Fruit fly (Drosophila melanogaster): ENCODE data around the gene Ubr1.
A peak's percentile ranks its signal among the peaks of the same experiment; 100 is the strongest.

The Ubr1 gene

dm6 chrX:16942735-16943514 lies 25.6 kb downstream of the Ubr1 start, which contains the start of the genes CG13001 and RhoGAP15B (continued):
- TF ChIP-seq Dll (GFP tag; IDR thresholded peaks at IDR 0.05; ENCODE audit: partially characterized antibody): peak; percentile 74; the same call in 3 of the 4 replicates
- peak; percentile 68 for TF ChIP-seq CG34224 (GFP tag; IDR thresholded peaks at IDR 0.05; ENCODE audit: partially characterized antibody)
- no peak for TF ChIP-seq Trl (optimal IDR thresholded peaks at IDR 0.05)
- TF ChIP-seq Trl (GFP tag; optimal IDR thresholded peaks at IDR 0.05): no peak
- TF ChIP-seq trh (GFP tag; optimal IDR thresholded peaks at IDR 0.05): no peak
- no peak for TF ChIP-seq MTF-1 (GFP tag; optimal IDR thresholded peaks at IDR 0.05; ENCODE audit: borderline replicate concordance)
- no peak for TF ChIP-seq B-H1 (GFP tag; IDR thresholded peaks at IDR 0.05)
- TF ChIP-seq Hmr (GFP tag; optimal IDR thresholded peaks at IDR 0.05): no peak
- no peak for TF ChIP-seq CG14050 (GFP tag; IDR thresholded peaks at IDR 0.05)
- TF ChIP-seq cas (GFP tag; IDR thresholded peaks at IDR 0.05): no peak
- no peak for TF ChIP-seq CG8388 (GFP tag; optimal IDR thresholded peaks at IDR 0.05)
- TF ChIP-seq CG6854 (GFP tag; optimal IDR thresholded peaks at IDR 0.05): no peak
- no peak for TF ChIP-seq CG8359 (GFP tag; optimal IDR thresholded peaks at IDR 0.05; ENCODE audit: borderline replicate concordance)
- TF ChIP-seq Sin3A (optimal IDR thresholded peaks at IDR 0.05): peak; percentile 17
- TF ChIP-seq Rx (GFP tag; IDR thresholded peaks at IDR 0.05): no peak
- TF ChIP-seq hkb (optimal IDR thresholded peaks at IDR 0.05): no peak
- no peak for TF ChIP-seq hkb (GFP tag; IDR thresholded peaks at IDR 0.05)
- no peak for TF ChIP-seq CG5180 (GFP tag; optimal IDR thresholded peaks at IDR 0.05)
- peak; percentile 43; the same call in 2 of the 3 replicates for TF ChIP-seq mld (GFP tag; IDR thresholded peaks at IDR 0.05; ENCODE audit: partially characterized antibody)
- TF ChIP-seq CG14441 (GFP tag; IDR thresholded peaks at IDR 0.05): peak; percentile 15; the same call in 1 of the 2 replicates
- no peak for TF ChIP-seq gsb-n (tag; optimal IDR thresholded peaks at IDR 0.05)
- TF ChIP-seq CG31224 (GFP tag; IDR thresholded peaks at IDR 0.05): no peak
- TF ChIP-seq CG8944 (GFP tag; optimal IDR thresholded peaks at IDR 0.05): no peak
- TF ChIP-seq CG10565 (GFP tag; optimal IDR thresholded peaks at IDR 0.05): no peak
- no peak for TF ChIP-seq CG4282 (GFP tag; optimal IDR thresholded peaks at IDR 0.05)
- TF ChIP-seq sim (GFP tag; IDR thresholded peaks at IDR 0.05): no peak
- TF ChIP-seq lab (GFP tag; optimal IDR thresholded peaks at IDR 0.05): no peak
- no peak for TF ChIP-seq sima (GFP tag; optimal IDR thresholded peaks at IDR 0.05)
- no peak for TF ChIP-seq Nf-YA (GFP tag; IDR thresholded peaks at IDR 0.05)
- TF ChIP-seq salm (tag; optimal IDR thresholded peaks at IDR 0.05): no peak
- TF ChIP-seq dmrt11E (tag; optimal IDR thresholded peaks at IDR 0.05): no peak
- no peak for TF ChIP-seq Meics (GFP tag; optimal IDR thresholded peaks at IDR 0.05)
- no peak for TF ChIP-seq Max (GFP tag; optimal IDR thresholded peaks at IDR 0.05)
- TF ChIP-seq CG43689 (GFP tag; IDR thresholded peaks at IDR 0.05): no peak
- TF ChIP-seq CG12236 (GFP tag; optimal IDR thresholded peaks at IDR 0.05): no peak
- TF ChIP-seq CG16813 (GFP tag; IDR thresholded peaks at IDR 0.05; ENCODE audit: partially characterized antibody): peak; percentile 80
- TF ChIP-seq bab2 (GFP tag; optimal IDR thresholded peaks at IDR 0.05): no peak
- no peak for TF ChIP-seq croc (GFP tag; conservative IDR thresholded peaks at IDR 0.05)
- TF ChIP-seq CG13775 (GFP tag; optimal IDR thresholded peaks at IDR 0.05): no peak
- no peak for TF ChIP-seq ranshi (GFP tag; IDR thresholded peaks at IDR 0.05)
- TF ChIP-seq kni (GFP tag; optimal IDR thresholded peaks at IDR 0.05): no peak
- no peak for TF ChIP-seq Hr3 (GFP tag; optimal IDR thresholded peaks at IDR 0.05)
- TF ChIP-seq unpg (GFP tag; optimal IDR thresholded peaks at IDR 0.05): no peak
- TF ChIP-seq CG2116 (GFP tag; optimal IDR thresholded peaks at IDR 0.05): peak; percentile 36
- TF ChIP-seq pnt (GFP tag; optimal IDR thresholded peaks at IDR 0.05): no peak
- TF ChIP-seq hbn (GFP tag; IDR thresholded peaks at IDR 0.05; ENCODE audit: partially characterized antibody): no peak; the same call in 1 of the 2 replicates
- TF ChIP-seq fd96Cb (tag; optimal IDR thresholded peaks at IDR 0.05): no peak
- no peak for TF ChIP-seq Adf1 (GFP tag; IDR thresholded peaks at IDR 0.05)
- no peak for TF ChIP-seq scrt (GFP tag; optimal IDR thresholded peaks at IDR 0.05)
- TF ChIP-seq Nf-YC (tag; optimal IDR thresholded peaks at IDR 0.05): no peak

All from whole organism, embryonic.